Fruit fly (Drosophila melanogaster) whole organism, larva: ENCODE results near the gene CG14717.

Source experiments
- noc ChIP-seq: fragments of 200-800 bp; sonication (Bioruptor generic); optimal IDR thresholded peaks from 3 replicates; lab custom pipeline; 2019; ENCODE audit warnings: missing biosample characterization, mild to moderate bottlenecking, missing genetic modification characterization, moderate library complexity

Gene CG14717

dm6 chr3R:11694311-11695305, 1.7 kb upstream of the CG14717 start, which contains the start of gene Fer3:
Gene Fer3, minus strand, starts transcription at chr3R:11694311.
- TF ChIP-seq noc: no peak

- no peak for TF ChIP-seq noc
Observed at dm6 chr3R:11700314-11700713, 4.0 kb downstream of the CG14717 start, which contains the start of gene CG14718. Gene CG14718, plus strand, starts transcription at chr3R:11700614.

dm6 chr3R:11703730-11704129, 7.4 kb downstream of the CG14717 start, which contains the start of gene I-t:
Gene I-t, plus strand, starts transcription at chr3R:11704030.
- TF ChIP-seq noc: no peak

DNA sequence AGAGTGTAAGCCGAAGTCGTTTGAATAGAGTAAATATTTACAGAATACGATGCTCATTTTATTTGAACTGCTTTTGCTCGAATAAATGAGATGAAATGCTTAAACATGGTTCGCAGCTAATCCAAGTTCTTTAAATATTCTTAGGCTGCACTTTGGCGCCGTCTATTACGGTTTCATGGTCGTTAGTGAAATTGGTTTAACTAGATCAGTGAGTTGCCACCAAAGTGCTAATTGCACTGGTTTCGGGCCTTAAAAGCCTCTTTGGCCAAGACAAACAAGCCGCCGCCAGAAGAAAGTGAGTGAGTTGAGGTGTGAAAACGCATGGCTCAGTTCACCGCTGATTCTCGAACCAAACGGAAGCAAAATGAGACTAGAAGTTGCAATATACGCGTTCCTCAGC, 15.1 kb downstream of the CG14717 start, which contains the start of gene CG14720:
TSS of gene CG14720 (plus strand) at position 301 of the 400 bp plus-strand sequence.
- TF ChIP-seq noc: no peak

dm6 chr3R:11721593-11721992, 25.3 kb downstream of the CG14717 start, which contains the start of gene CG12594:
Gene CG12594, plus strand, starts transcription at chr3R:11721734.
- no peak for TF ChIP-seq noc

DNA sequence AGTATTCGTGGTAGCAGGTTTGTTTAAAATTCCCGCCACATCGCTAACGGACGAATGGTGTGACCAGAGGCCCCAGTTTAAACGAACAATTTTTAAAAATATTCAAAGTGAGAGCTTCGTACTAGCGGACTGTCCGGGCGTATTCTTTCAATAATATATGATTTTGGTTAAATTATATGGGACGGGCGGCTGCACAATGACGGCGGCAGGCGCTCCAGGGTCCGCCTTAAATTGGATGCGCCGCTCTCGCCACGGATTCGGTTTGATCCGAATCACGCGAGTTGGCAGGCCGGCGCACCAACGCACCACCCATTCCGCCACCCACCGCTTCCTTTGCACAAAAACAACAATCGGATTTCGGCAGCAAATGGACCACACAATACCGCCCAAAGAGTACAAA, 39.0 kb downstream of the CG14717 start, which contains the start of gene CG14721:
TSS of gene CG14721 (plus strand) at position 111 of the 400 bp plus-strand sequence.
- TF ChIP-seq noc: no peak

DNA sequence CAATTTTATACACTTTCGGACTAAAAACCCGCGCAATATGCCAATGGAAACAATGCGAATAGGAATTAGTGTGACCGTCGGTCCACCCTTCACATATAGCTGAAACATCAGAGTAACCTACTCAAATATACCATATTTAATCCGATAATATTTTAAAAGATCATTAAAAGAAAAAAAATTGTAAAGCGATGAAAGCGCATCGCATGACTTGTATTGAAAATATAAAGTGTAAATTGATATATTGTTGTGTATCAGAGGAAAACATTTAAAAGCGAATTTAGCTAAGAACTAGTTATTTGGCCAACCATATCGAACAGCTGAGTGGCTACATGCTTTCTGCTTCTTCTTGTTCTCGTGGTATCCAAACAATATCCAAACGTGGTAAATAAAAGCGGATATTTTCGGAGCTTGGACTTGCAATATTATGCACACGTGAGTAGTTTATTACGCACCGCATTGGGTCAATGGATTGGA, 45.5 kb downstream of the CG14717 start, which contains the start of the genes Blm and CG14722:
TSS of gene Blm (minus strand) at position 54 of the 474 bp plus-strand sequence.
TSS of gene CG14722 (plus strand) at position 161 of the 474 bp plus-strand sequence.
- TF ChIP-seq noc: no peak
